Fruit fly (Drosophila melanogaster) whole organism, embryonic: ENCODE results near the gene Doc1.
A peak's percentile ranks its signal among the peaks of the same experiment; 100 is the strongest.

Source experiments
- B-H1 ChIP-seq: fragments of 200-800 bp; sonication (Bioruptor generic); IDR thresholded peaks from 3 replicates; pipeline ENCODE4 v1.3.6; 2022; ENCODE audit warnings: missing biosample characterization, missing genetic modification characterization
- Bgb ChIP-seq: fragments of 200-800 bp; sonication (Bioruptor generic); IDR thresholded peaks from 2 replicates; pipeline ENCODE4 v1.3.6; 2022; ENCODE audit warnings: missing biosample characterization, missing genetic modification characterization; ENCODE audit not compliant: partially characterized antibody
- C15 ChIP-seq: fragments of 200-800 bp; sonication (Bioruptor generic); IDR thresholded peaks from 3 replicates; pipeline ENCODE4 v1.3.6; 2022; ENCODE audit warnings: missing biosample characterization, missing genetic modification characterization
- CG1024 ChIP-seq: fragments of 200-800 bp; sonication (Bioruptor generic); IDR thresholded peaks from 2 replicates; pipeline ENCODE4 v1.3.6; 2022; ENCODE audit warnings: missing biosample characterization, missing genetic modification characterization
- CG10321 ChIP-seq: fragments of 200-800 bp; sonication (Bioruptor generic); IDR thresholded peaks from 2 replicates; pipeline ENCODE4 v1.3.6; 2022; ENCODE audit warnings: missing biosample characterization, missing genetic modification characterization
- CG10431 ChIP-seq: fragments of 200-800 bp; sonication (Bioruptor generic); optimal IDR thresholded peaks from 3 replicates; lab custom pipeline; 2018; ENCODE audit warnings: missing biosample characterization, mild to moderate bottlenecking, missing genetic modification characterization
- CG10654 ChIP-seq: fragments of 200-800 bp; sonication (Bioruptor generic); optimal IDR thresholded peaks from 2 replicates; lab custom pipeline; 2016; ENCODE audit warnings: missing biosample characterization, missing genetic modification characterization
- CG12659 ChIP-seq: fragments of 200-800 bp; sonication (Bioruptor generic); optimal IDR thresholded peaks from 3 replicates; lab custom pipeline; 2017; ENCODE audit warnings: mild to moderate bottlenecking, missing biosample characterization, missing genetic modification reagents, missing genetic modification characterization
- CG14667 ChIP-seq: fragments of 200-800 bp; sonication (Bioruptor generic); IDR thresholded peaks from 2 replicates; pipeline ENCODE4 v1.3.6; 2022; ENCODE audit warnings: missing biosample characterization, missing genetic modification characterization
- CG14710 ChIP-seq: fragments of 200-800 bp; sonication (Bioruptor generic); optimal IDR thresholded peaks from 3 replicates; lab custom pipeline; 2019; ENCODE audit warnings: missing biosample characterization, mild to moderate bottlenecking, missing genetic modification characterization, moderate library complexity
- CG14965 ChIP-seq: fragments of 200-800 bp; sonication (Bioruptor generic); optimal IDR thresholded peaks from 2 replicates; lab custom pipeline; 2016; ENCODE audit warnings: missing biosample characterization, missing genetic modification characterization, borderline replicate concordance
- CG15011 ChIP-seq: fragments of 200-800 bp; sonication (Bioruptor generic); optimal IDR thresholded peaks from 3 replicates; lab custom pipeline; 2018; ENCODE audit warnings: missing biosample characterization, mild to moderate bottlenecking, missing genetic modification characterization
- CG18619 ChIP-seq: fragments of 200-800 bp; sonication (Bioruptor generic); optimal IDR thresholded peaks from 3 replicates; lab custom pipeline; 2017; ENCODE audit warnings: missing biosample characterization, mild to moderate bottlenecking, missing genetic modification characterization
- CG3163 ChIP-seq: fragments of 200-800 bp; sonication (Bioruptor generic); optimal IDR thresholded peaks from 3 replicates; lab custom pipeline; 2016; ENCODE audit warnings: missing biosample characterization, missing genetic modification characterization
- CG33557 ChIP-seq: fragments of 200-800 bp; sonication (Bioruptor generic); optimal IDR thresholded peaks from 2 replicates; lab custom pipeline; 2019; ENCODE audit warnings: missing biosample characterization, mild to moderate bottlenecking, missing genetic modification characterization, moderate library complexity
- CG34376 ChIP-seq: fragments of 200-800 bp; sonication (Bioruptor generic); optimal IDR thresholded peaks from 2 replicates; lab custom pipeline; 2018; ENCODE audit warnings: missing biosample characterization, mild to moderate bottlenecking, missing genetic modification characterization
- CG4328 ChIP-seq: fragments of 200-800 bp; sonication (Bioruptor generic); optimal IDR thresholded peaks from 3 replicates; lab custom pipeline; 2017; ENCODE audit warnings: missing biosample characterization, missing genetic modification reagents, missing genetic modification characterization
- CG6272 ChIP-seq: fragments of 200-800 bp; sonication (Bioruptor generic); IDR thresholded peaks from 2 replicates; pipeline ENCODE4 v1.3.6; 2022; ENCODE audit warnings: missing biosample characterization, missing genetic modification characterization
- CG6654 ChIP-seq: fragments of 200-800 bp; sonication (Bioruptor generic); optimal IDR thresholded peaks from 2 replicates; lab custom pipeline; 2017; ENCODE audit warnings: missing biosample characterization, mild to moderate bottlenecking, missing genetic modification characterization
- CG7357 ChIP-seq: fragments of 200-800 bp; sonication (Bioruptor generic); IDR thresholded peaks from 3 replicates; pipeline ENCODE4 v1.3.6; 2022; ENCODE audit warnings: missing biosample characterization, missing genetic modification characterization
- CG7839 ChIP-seq: fragments of 200-800 bp; sonication (Bioruptor generic); optimal IDR thresholded peaks from 3 replicates; lab custom pipeline; 2018; ENCODE audit warnings: missing biosample characterization, mild to moderate bottlenecking, missing genetic modification characterization, moderate library complexity
- CG8281 ChIP-seq: fragments of 200-800 bp; sonication (Bioruptor generic); optimal IDR thresholded peaks from 2 replicates; lab custom pipeline; 2018; ENCODE audit warnings: missing biosample characterization, mild to moderate bottlenecking, missing genetic modification characterization, moderate library complexity
- Deaf1 ChIP-seq: fragments of 200-800 bp; optimal IDR thresholded peaks from 3 replicates; lab custom pipeline; 2019; ENCODE audit warnings: missing biosample characterization, mild to moderate bottlenecking, missing genetic modification characterization, moderate library complexity
- Dek ChIP-seq: fragments of 200-800 bp; sonication (Bioruptor generic); optimal IDR thresholded peaks from 3 replicates; lab custom pipeline; 2019; ENCODE audit warnings: missing biosample characterization, mild to moderate bottlenecking, missing genetic modification characterization, moderate library complexity
- Gug ChIP-seq: fragments of 200-800 bp; sonication (Bioruptor generic); IDR thresholded peaks from 4 replicates; pipeline ENCODE4 v1.3.6; 2022; ENCODE audit warnings: missing biosample characterization, missing genetic modification characterization
- Hand ChIP-seq: fragments of 200-800 bp; sonication (Bioruptor generic); optimal IDR thresholded peaks from 2 replicates; lab custom pipeline; 2017; ENCODE audit warnings: mild to moderate bottlenecking, missing biosample characterization, missing genetic modification reagents, missing genetic modification characterization
- HmgD ChIP-seq: fragments of 200-800 bp; sonication (Bioruptor generic); optimal IDR thresholded peaks from 3 replicates; lab custom pipeline; 2016; ENCODE audit warnings: missing biosample characterization, missing genetic modification characterization
- Hr51 ChIP-seq, 2 experiments: fragments of 200-800 bp; sonication (Bioruptor generic); optimal IDR thresholded peaks; 2 replicates in 1 of 2; 3 replicates in 1 of 2; lab custom pipeline; 2016 to 2018; ENCODE audit warnings: missing biosample characterization in 2 of 2, missing genetic modification characterization in 2 of 2, mild to moderate bottlenecking in 1 of 2, moderate library complexity in 1 of 2
- Opbp ChIP-seq: fragments of 200-800 bp; sonication (Bioruptor generic); IDR thresholded peaks from 3 replicates; pipeline ENCODE4 v1.3.6; 2022; ENCODE audit warnings: missing biosample characterization, missing genetic modification characterization; ENCODE audit not compliant: partially characterized antibody
- PHDP ChIP-seq: fragments of 200-800 bp; sonication (Bioruptor generic); optimal IDR thresholded peaks from 3 replicates; lab custom pipeline; 2018; ENCODE audit warnings: missing biosample characterization, mild to moderate bottlenecking, missing genetic modification characterization, moderate library complexity
- Side ChIP-seq: fragments of 200-800 bp; sonication (Bioruptor generic); optimal IDR thresholded peaks from 2 replicates; lab custom pipeline; 2016; ENCODE audit warnings: missing biosample characterization, missing genetic modification characterization
- Stat92E ChIP-seq, 3 experiments: fragments of >200 bp in 2 of 3; fragments of 200-800 bp in 1 of 3; sonication (Bioruptor generic) in 1 of 3; optimal IDR thresholded peaks; 2 replicates each; lab custom pipeline; 2017 to 2019; ENCODE audit warnings: missing biosample characterization in 3 of 3, missing genetic modification characterization in 3 of 3, mild to moderate bottlenecking in 1 of 3, moderate library complexity in 1 of 3
- bsh ChIP-seq, 2 experiments: fragments of 200-800 bp; sonication (Bioruptor generic); optimal IDR thresholded peaks; 2 replicates each; lab custom pipeline; 2017 to 2018; ENCODE audit warnings: mild to moderate bottlenecking in 2 of 2, missing biosample characterization in 2 of 2, missing genetic modification characterization in 2 of 2, moderate library complexity in 1 of 2
- crp ChIP-seq, 2 experiments: fragments of 200-800 bp; sonication (Bioruptor generic); optimal IDR thresholded peaks; 2 replicates in 1 of 2; 3 replicates in 1 of 2; lab custom pipeline; 2017; ENCODE audit warnings: missing biosample characterization in 2 of 2, missing genetic modification characterization in 2 of 2, mild to moderate bottlenecking in 1 of 2, moderate library complexity in 1 of 2
- fd102C ChIP-seq: fragments of 200-800 bp; sonication (Bioruptor generic); optimal IDR thresholded peaks from 2 replicates; lab custom pipeline; 2018; ENCODE audit warnings: missing biosample characterization, mild to moderate bottlenecking, missing genetic modification characterization, moderate library complexity
- fd3F ChIP-seq: fragments of 200-800 bp; sonication (Bioruptor generic); optimal IDR thresholded peaks from 2 replicates; lab custom pipeline; 2018; ENCODE audit warnings: missing biosample characterization, mild to moderate bottlenecking, missing genetic modification characterization, moderate library complexity
- gt ChIP-seq: fragments of 200-800 bp; sonication (Bioruptor generic); IDR thresholded peaks from 2 replicates; pipeline ENCODE4 v1.3.6; 2022; ENCODE audit warnings: missing biosample characterization, missing genetic modification characterization
- lmd ChIP-seq: fragments of 200-800 bp; sonication (Bioruptor generic); IDR thresholded peaks from 2 replicates; pipeline ENCODE4 v1.3.6; 2022; ENCODE audit warnings: missing biosample characterization, missing genetic modification characterization
- p53 ChIP-seq: fragments of 200-800 bp; sonication (Bioruptor generic); optimal IDR thresholded peaks from 2 replicates; lab custom pipeline; 2016; ENCODE audit warnings: missing biosample characterization, missing genetic modification characterization
- pfk ChIP-seq: fragments of 200-800 bp; sonication (Bioruptor generic); optimal IDR thresholded peaks from 2 replicates; lab custom pipeline; 2018; ENCODE audit warnings: missing biosample characterization, mild to moderate bottlenecking, missing genetic modification characterization, moderate library complexity
- pita ChIP-seq: fragments of 200-800 bp; sonication (Bioruptor generic); optimal IDR thresholded peaks from 2 replicates; lab custom pipeline; 2017; ENCODE audit warnings: missing biosample characterization, mild to moderate bottlenecking, missing genetic modification characterization
- pnt ChIP-seq: fragments of 200-800 bp; sonication (Bioruptor generic); optimal IDR thresholded peaks from 3 replicates; lab custom pipeline; 2016; ENCODE audit warnings: missing biosample characterization, missing genetic modification characterization
- pum ChIP-seq: fragments of 200-800 bp; sonication (Bioruptor generic); optimal IDR thresholded peaks from 2 replicates; lab custom pipeline; 2016; ENCODE audit warnings: missing biosample characterization, missing genetic modification characterization
- sens ChIP-seq: fragments of 200-800 bp; sonication (Bioruptor generic); peaks from one replicate; lab custom pipeline; 2016; ENCODE audit warnings: missing biosample characterization, missing genetic modification characterization
- slbo ChIP-seq: fragments of 200-800 bp; sonication (Bioruptor generic); IDR thresholded peaks from 2 replicates; pipeline ENCODE4 v1.3.6; 2022; ENCODE audit warnings: missing biosample characterization, missing genetic modification characterization
- slou ChIP-seq: fragments of 200-800 bp; sonication (Bioruptor generic); optimal IDR thresholded peaks from 3 replicates; lab custom pipeline; 2016; ENCODE audit warnings: missing biosample characterization, missing genetic modification characterization
- so ChIP-seq: fragments of 200-800 bp; sonication (Bioruptor generic); IDR thresholded peaks from 3 replicates; pipeline ENCODE4 v1.3.6; 2022; ENCODE audit warnings: missing biosample characterization, missing genetic modification characterization
- stc ChIP-seq: fragments of 200-800 bp; sonication (Bioruptor generic); IDR thresholded peaks from 2 replicates; pipeline ENCODE4 v1.3.6; 2022; ENCODE audit warnings: missing biosample characterization, missing genetic modification characterization
- unc-4 ChIP-seq: fragments of 200-800 bp; sonication (Bioruptor generic); IDR thresholded peaks from 2 replicates; pipeline ENCODE4 v1.3.6; 2022; ENCODE audit warnings: missing biosample characterization, missing genetic modification characterization; ENCODE audit not compliant: partially characterized antibody
- zen2 ChIP-seq: fragments of 200-800 bp; sonication (Bioruptor generic); IDR thresholded peaks from 3 replicates; pipeline ENCODE4 v1.3.6; 2022; ENCODE audit warnings: missing biosample characterization, missing genetic modification characterization; ENCODE audit not compliant: partially characterized antibody

The Doc1 gene

dm6 chr3L:9025680-9026079 is 15.5 kb upstream of the Doc1 start (continued):
- TF ChIP-seq crp (GFP tag; optimal IDR thresholded peaks at IDR 0.05; lab: Kevin White, UChicago) (peak in 1 of 2 experiments; percentile 30), Deaf1 (tag; lab: Kevin White, UChicago) (peak; percentile 66), C15 (GFP tag; lab: Robert Waterston, UW) (peak; percentile 56; the same call in 1 of the 3 replicates), CG3163 (GFP tag; lab: Kevin White, UChicago) (peak; percentile 43), pnt (GFP tag; lab: Kevin White, UChicago) (peak; percentile 68), lmd (GFP tag; lab: Robert Waterston, UW) (peak; percentile 89), CG6654 (GFP tag; lab: Kevin White, UChicago) (peak; percentile 50), CG33557 (GFP tag; lab: Kevin White, UChicago) (peak; percentile 58), unc-4 (no peak), Side (GFP tag; lab: Kevin White, UChicago) (peak; percentile 78), CG10321 (GFP tag; lab: Robert Waterston, UW) (peak; percentile 66), fd3F (peak; percentile 64), so (GFP tag; lab: Robert Waterston, UW) (peak; percentile 88), CG7357 (peak; percentile 70), pum (GFP tag; lab: Kevin White, UChicago) (peak; percentile 79), slbo (GFP tag; lab: Robert Waterston, UW) (peak; percentile 92), bsh (GFP tag; optimal IDR thresholded peaks at IDR 0.05; lab: Kevin White, UChicago) (peak in 1 of 2 experiments; percentile 86), CG10654 (peak; percentile 65), Dek (tag; lab: Kevin White, UChicago) (peak; percentile 75), CG18619 (GFP tag; lab: Kevin White, UChicago) (peak; percentile 60), CG10431 (GFP tag; lab: Kevin White, UChicago) (peak; percentile 28), CG12659 (peak; percentile 77), CG6272 (GFP tag; lab: Robert Waterston, UW) (peak; percentile 83), PHDP (peak; percentile 85), fd102C (GFP tag; lab: Kevin White, UChicago) (peak; percentile 61), Opbp (GFP tag; lab: Robert Waterston, UW) (no peak), slou (GFP tag; lab: Kevin White, UChicago) (peak; percentile 54), Hr51 (GFP tag; optimal IDR thresholded peaks at IDR 0.05; lab: Kevin White, UChicago) (peak; percentile 68 to 90), pita (GFP tag; lab: Kevin White, UChicago) (no peak), Bgb (GFP tag; lab: Robert Waterston, UW) (no peak), CG8281 (tag; lab: Kevin White, UChicago) (peak; percentile 67), B-H1 (peak; percentile 84), p53 (no peak), CG14710 (peak; percentile 75), pfk (GFP tag; lab: Kevin White, UChicago) (no peak), HmgD (GFP tag; lab: Kevin White, UChicago) (no peak), CG1024 (GFP tag; lab: Robert Waterston, UW) (peak; percentile 85), CG14965 (GFP tag; lab: Kevin White, UChicago) (peak; percentile 37), CG4328 (GFP tag; lab: Kevin White, UChicago) (peak; percentile 44), Hand (peak; percentile 48), zen2 (GFP tag; lab: Robert Waterston, UW) (no peak), stc (GFP tag; lab: Robert Waterston, UW) (peak; percentile 91), CG14667 (GFP tag; lab: Robert Waterston, UW) (peak; percentile 84), sens (GFP tag; lab: Kevin White, UChicago) (peak; percentile 97), CG15011 (peak; percentile 61), Gug (GFP tag; lab: Robert Waterston, UW) (peak; percentile 80), Stat92E (GFP tag; optimal IDR thresholded peaks at IDR 0.05; lab: Kevin White, UChicago) (no peak), CG7839 (tag; lab: Kevin White, UChicago) (peak; percentile 93), gt (peak; percentile 77), CG34376 (GFP tag; lab: Kevin White, UChicago) (no peak)
